Worm (Caenorhabditis elegans) whole organism, mixed stage, embryonic: Measurements from ENCODE around the gene cka-1.
"Not testable (repeated sequence)": the region's sequence is repeated elsewhere in the genome, so short reads cannot be mapped to it uniquely, and the experiment has no call there.

Source experiments
- M03D4.4 ChIP-seq: sonication (generic microtip); optimal IDR thresholded peaks from 2 replicates; lab custom pipeline; 2017; ENCODE audit warnings: mild to moderate bottlenecking, missing genetic modification characterization, missing compliant biosample characterization
- bed-3 ChIP-seq: fragments of 200-800 bp; sonication (Bioruptor generic); optimal IDR thresholded peaks from 3 replicates; lab custom pipeline; 2018; ENCODE audit warnings: mild to moderate bottlenecking, missing genetic modification characterization, moderate library complexity, missing compliant biosample characterization
- blmp-1 ChIP-seq: fragments of 150-350 bp; optimal IDR thresholded peaks from 2 replicates; lab custom pipeline; 2014; ENCODE audit warnings: missing biosample characterization, missing genetic modification characterization
- ceh-39 ChIP-seq: fragments of 150-350 bp; optimal IDR thresholded peaks from 2 replicates; lab custom pipeline; 2014; ENCODE audit warnings: missing biosample characterization, missing genetic modification characterization
- ceh-43 ChIP-seq: fragments of 200-800 bp; sonication (Bioruptor generic); optimal IDR thresholded peaks from 2 replicates; lab custom pipeline; 2018; ENCODE audit warnings: mild to moderate bottlenecking, missing genetic modification characterization, moderate library complexity, missing compliant biosample characterization
- ceh-83 ChIP-seq: fragments of 200-800 bp; sonication (Bioruptor generic); optimal IDR thresholded peaks from 2 replicates; lab custom pipeline; 2018; ENCODE audit warnings: mild to moderate bottlenecking, missing genetic modification characterization, missing compliant biosample characterization
- ces-1 ChIP-seq: fragments of 150-350 bp; optimal IDR thresholded peaks from 2 replicates; lab custom pipeline; 2014; ENCODE audit warnings: missing biosample characterization, missing genetic modification reagents, missing genetic modification characterization
- drap-1 ChIP-seq: fragments of 200-800 bp; sonication (Bioruptor generic); optimal IDR thresholded peaks from 3 replicates; lab custom pipeline; 2018; ENCODE audit warnings: mild to moderate bottlenecking, missing genetic modification characterization, missing compliant biosample characterization
- elt-1 ChIP-seq: sonication (generic microtip); optimal IDR thresholded peaks from 2 replicates; lab custom pipeline; 2017; ENCODE audit warnings: missing genetic modification characterization, mild to moderate bottlenecking, missing compliant biosample characterization, antibody characterized with exemption, moderate library complexity, borderline replicate concordance; ENCODE audit not compliant: insufficient read depth
- flh-1 ChIP-seq: fragments of 200-800 bp; sonication (Bioruptor generic); optimal IDR thresholded peaks from 2 replicates; lab custom pipeline; 2018; ENCODE audit warnings: mild to moderate bottlenecking, missing genetic modification characterization, moderate library complexity, missing compliant biosample characterization
- ham-2 ChIP-seq: fragments of 200-800 bp; sonication (Bioruptor generic); optimal IDR thresholded peaks from 2 replicates; lab custom pipeline; 2018; ENCODE audit warnings: mild to moderate bottlenecking, missing genetic modification characterization, missing compliant biosample characterization
- lin-13 ChIP-seq: fragments of 150-350 bp; optimal IDR thresholded peaks from 2 replicates; lab custom pipeline; 2014; ENCODE audit warnings: missing biosample characterization, missing genetic modification characterization
- lin-32 ChIP-seq: fragments of 200-800 bp; sonication (Bioruptor generic); optimal IDR thresholded peaks from 2 replicates; lab custom pipeline; 2018; ENCODE audit warnings: mild to moderate bottlenecking, missing genetic modification characterization, missing compliant biosample characterization
- lsy-2 ChIP-seq: fragments of 150-350 bp; optimal IDR thresholded peaks from 2 replicates; lab custom pipeline; 2014; ENCODE audit warnings: missing biosample characterization, missing genetic modification characterization
- mab-5 ChIP-seq: fragments of 150-350 bp; optimal IDR thresholded peaks from 2 replicates; lab custom pipeline; 2014; ENCODE audit warnings: missing biosample characterization, missing genetic modification characterization
- mep-1 ChIP-seq: fragments of 150-350 bp; optimal IDR thresholded peaks from 2 replicates; lab custom pipeline; 2017; ENCODE audit warnings: missing biosample characterization, missing genetic modification reagents, missing genetic modification characterization, inconsistent platforms
- mls-2 ChIP-seq: sonication (generic microtip); optimal IDR thresholded peaks from 2 replicates; lab custom pipeline; 2016; ENCODE audit warnings: mild to moderate bottlenecking, missing genetic modification characterization, moderate library complexity, missing compliant biosample characterization
- nhr-2 ChIP-seq: fragments of 150-350 bp; optimal IDR thresholded peaks from 2 replicates; lab custom pipeline; 2014; ENCODE audit warnings: missing biosample characterization, missing genetic modification characterization
- nhr-237 ChIP-seq: fragments of 150-350 bp; optimal IDR thresholded peaks from 2 replicates; lab custom pipeline; 2014; ENCODE audit warnings: missing biosample characterization, missing genetic modification characterization
- nhr-28 ChIP-seq: fragments of 150-350 bp; optimal IDR thresholded peaks from 2 replicates; lab custom pipeline; 2014; ENCODE audit warnings: missing biosample characterization, missing genetic modification characterization
- nhr-76 ChIP-seq: sonication (generic microtip); optimal IDR thresholded peaks from 2 replicates; lab custom pipeline; 2017; ENCODE audit warnings: missing biosample characterization, missing genetic modification characterization
- pha-4 ChIP-seq: fragments of 150-350 bp; optimal IDR thresholded peaks from 2 replicates; lab custom pipeline; 2018; ENCODE audit warnings: missing biosample characterization, missing genetic modification reagents, missing genetic modification characterization
- sem-2 ChIP-seq: fragments of 200-800 bp; sonication (Bioruptor generic); optimal IDR thresholded peaks from 2 replicates; lab custom pipeline; 2018; ENCODE audit warnings: mild to moderate bottlenecking, missing genetic modification characterization, missing compliant biosample characterization
- snpc-4 ChIP-seq: fragments of 150-350 bp; optimal IDR thresholded peaks from 2 replicates; lab custom pipeline; 2014; ENCODE audit warnings: missing biosample characterization, missing genetic modification characterization
- tbx-8 ChIP-seq: fragments of 200-800 bp; sonication (Bioruptor generic); optimal IDR thresholded peaks from 2 replicates; lab custom pipeline; 2018; ENCODE audit warnings: mild to moderate bottlenecking, missing genetic modification characterization, moderate library complexity, missing compliant biosample characterization
- unc-120 ChIP-seq: sonication (generic microtip); optimal IDR thresholded peaks from 2 replicates; lab custom pipeline; 2017; ENCODE audit warnings: missing genetic modification characterization, missing compliant biosample characterization; ENCODE audit not compliant: poor library complexity, severe bottlenecking
- unc-39 ChIP-seq: fragments of 150-350 bp; optimal IDR thresholded peaks from 2 replicates; lab custom pipeline; 2014; ENCODE audit warnings: missing biosample characterization, missing genetic modification characterization
- unc-62 ChIP-seq: fragments of 150-350 bp; optimal IDR thresholded peaks from 2 replicates; lab custom pipeline; 2014; ENCODE audit warnings: missing biosample characterization, missing genetic modification reagents, missing genetic modification characterization
- zip-8 ChIP-seq: fragments of 150-350 bp; optimal IDR thresholded peaks from 2 replicates; lab custom pipeline; 2014; ENCODE audit warnings: missing biosample characterization, missing genetic modification characterization
- ztf-11 ChIP-seq: fragments of 150-350 bp; optimal IDR thresholded peaks from 2 replicates; lab custom pipeline; 2014; ENCODE audit warnings: missing biosample characterization, missing genetic modification characterization

Gene cka-1

DNA sequence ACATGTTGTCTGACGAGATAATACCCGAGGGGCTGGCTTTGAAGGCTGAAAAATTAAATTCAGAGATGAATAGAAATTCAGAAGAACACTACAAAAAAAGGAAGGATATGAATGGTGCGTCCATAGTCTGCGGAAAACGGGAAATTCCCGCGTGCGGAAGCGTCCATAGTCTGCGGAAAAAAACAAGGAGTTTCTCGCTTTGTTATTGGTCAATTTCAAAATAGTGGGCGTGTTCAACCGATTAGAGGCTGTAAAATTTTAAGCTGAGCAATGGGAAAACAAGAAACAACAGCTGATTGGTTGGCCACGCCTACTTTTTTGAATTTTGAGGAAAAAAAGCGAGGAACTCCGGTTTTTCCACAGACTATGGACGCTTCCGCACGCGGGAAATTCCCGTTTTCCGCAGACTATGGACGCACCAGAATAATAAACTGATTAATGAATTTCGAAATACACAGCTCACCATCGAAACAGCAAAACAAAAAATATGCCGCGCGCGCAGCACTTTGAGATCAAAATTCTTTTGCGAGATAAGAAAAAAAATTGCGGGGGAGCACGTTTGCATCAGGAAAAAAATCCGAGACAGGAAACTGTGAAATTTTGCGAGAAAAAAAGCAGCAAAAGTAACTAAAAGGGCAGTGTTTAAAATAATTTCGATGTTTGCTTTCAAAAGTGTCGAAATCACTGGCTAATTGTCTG lies 3.6 kb upstream of the cka-1 start, which contains the start of gene gln-6:
TSS of gene gln-6 (minus strand) at position 51 of the 699 bp plus-strand sequence.
- not testable (repeated sequence) for TF ChIP-seq nhr-237; sem-2 (GFP tag; lab: Kevin White, UChicago); pha-4 (tag; lab: Kevin White, UChicago)

DNA sequence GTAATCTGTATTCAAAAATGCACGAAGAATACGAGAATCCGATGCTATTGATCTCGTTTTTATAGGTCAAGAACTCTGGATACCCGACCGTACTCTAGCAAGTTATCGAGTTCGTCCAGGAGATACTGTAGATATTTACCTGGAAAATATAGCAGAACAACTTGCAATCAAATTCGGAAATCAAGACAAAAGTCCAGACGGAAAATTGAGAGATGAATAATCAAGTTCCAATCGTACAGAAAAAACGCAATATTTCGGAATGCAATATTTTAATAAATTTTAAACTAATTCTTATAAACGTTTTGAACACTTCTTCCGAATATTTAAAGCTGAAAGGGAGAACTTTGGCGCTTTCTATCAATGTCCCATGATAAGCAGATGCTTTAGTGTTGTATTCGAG lies 1.6 kb upstream of the cka-1 start:
- TF ChIP-seq mls-2 (tag; lab: Kevin White, UChicago): no peak
- TF ChIP-seq drap-1 (GFP tag; lab: Kevin White, UChicago): no peak
- TF ChIP-seq ztf-11: no peak
- no peak for TF ChIP-seq zip-8 (tag; lab: Kevin White, UChicago)
- TF ChIP-seq nhr-76 (tag; lab: Kevin White, UChicago): no peak
- no peak for TF ChIP-seq bed-3 (GFP tag; lab: Kevin White, UChicago)
- no peak for TF ChIP-seq ham-2
- no peak for TF ChIP-seq tbx-8 (GFP tag; lab: Kevin White, UChicago)
- no peak for TF ChIP-seq elt-1 (tag; lab: Kevin White, UChicago)
- TF ChIP-seq ceh-39 (tag; lab: Kevin White, UChicago): no peak

DNA sequence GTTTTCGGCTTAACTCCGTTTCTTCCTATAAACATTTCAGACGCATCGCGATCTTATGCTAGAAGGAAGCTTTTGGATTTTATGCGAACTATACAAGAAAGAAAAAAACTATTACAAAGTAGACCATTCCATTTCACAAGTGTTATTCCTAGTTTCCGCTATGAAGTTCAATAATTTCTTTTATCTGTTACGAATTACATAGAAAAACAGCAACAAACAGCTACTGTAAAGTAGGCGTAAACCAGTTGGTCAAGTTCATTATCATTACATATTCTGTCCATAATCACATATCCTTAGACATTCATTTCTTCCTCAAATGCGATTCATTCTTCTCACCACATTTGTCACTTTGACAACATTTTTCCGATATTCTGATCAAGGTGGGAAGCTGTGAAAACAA lies 773 bp upstream of the cka-1 start, which contains the start of gene C28D4.10:
TSS of gene C28D4.10 (plus strand) at position 301 of the 400 bp plus-strand sequence.
- no peak for TF ChIP-seq mls-2 (tag; lab: Kevin White, UChicago)

- no peak for TF ChIP-seq ztf-11
- no peak for TF ChIP-seq snpc-4 (tag; lab: Kevin White, UChicago)
- no peak for TF ChIP-seq zip-8 (tag; lab: Kevin White, UChicago)
- no peak for TF ChIP-seq ces-1 (GFP tag; lab: Kevin White, UChicago)
- no peak for TF ChIP-seq ceh-39 (tag; lab: Kevin White, UChicago)
- TF ChIP-seq unc-62 (GFP tag; lab: Kevin White, UChicago): no peak
- no peak for TF ChIP-seq lin-32 (GFP tag; lab: Kevin White, UChicago)
- no peak for TF ChIP-seq bed-3 (GFP tag; lab: Kevin White, UChicago)
- TF ChIP-seq, all 35 proteins: peak for 0
These were observed 1.7 kb downstream of the cka-1 start for ce11 chrIV:9735750-9736149.

ce11 chrIV:9734861-9735260 lies 2.6 kb downstream of the cka-1 start:
- TF ChIP-seq blmp-1 (tag; lab: Kevin White, UChicago) (no peak), ceh-83 (GFP tag; lab: Kevin White, UChicago) (no peak), unc-120 (tag; lab: Kevin White, UChicago) (peak; percentile 56), mab-5 (tag; lab: Kevin White, UChicago) (no peak), bed-3 (GFP tag; lab: Kevin White, UChicago) (no peak), nhr-2 (tag; lab: Kevin White, UChicago) (no peak), sem-2 (GFP tag; lab: Kevin White, UChicago) (no peak), drap-1 (GFP tag; lab: Kevin White, UChicago) (no peak)

- TF ChIP-seq zip-8 (tag; lab: Kevin White, UChicago) (no peak), unc-39 (tag; lab: Kevin White, UChicago) (no peak), ceh-39 (tag; lab: Kevin White, UChicago) (no peak), M03D4.4 (tag; lab: Kevin White, UChicago) (no peak), flh-1 (GFP tag; lab: Kevin White, UChicago) (no peak), nhr-28 (tag; lab: Kevin White, UChicago) (no peak), snpc-4 (tag; lab: Kevin White, UChicago) (no peak), ztf-11 (no peak), tbx-8 (GFP tag; lab: Kevin White, UChicago) (no peak), mab-5 (tag; lab: Kevin White, UChicago) (no peak), mls-2 (tag; lab: Kevin White, UChicago) (no peak), lin-13 (tag; lab: Kevin White, UChicago) (no peak), pha-4 (tag; lab: Kevin White, UChicago) (no peak), lsy-2 (no peak), ces-1 (GFP tag; lab: Kevin White, UChicago) (no peak), unc-62 (GFP tag; lab: Kevin White, UChicago) (no peak), ceh-43 (no peak), elt-1 (tag; lab: Kevin White, UChicago) (no peak), mep-1 (no peak)
These were observed 3.5 kb downstream of the cka-1 start for ce11 chrIV:9733904-9734303.
